Worm (Caenorhabditis elegans) whole organism, L2 larva: ENCODE data around the gene T23B12.5.

Source experiments
- C34F6.9 ChIP-seq: fragments of 150-350 bp; optimal IDR thresholded peaks from 2 replicates; lab custom pipeline; 2014; ENCODE audit warnings: missing biosample characterization, missing genetic modification characterization
- ZK546.5 ChIP-seq: sonication (generic microtip); optimal IDR thresholded peaks from 2 replicates; lab custom pipeline; 2017; ENCODE audit warnings: missing biosample characterization, missing genetic modification characterization
- alr-1 ChIP-seq: fragments of 150-350 bp; optimal IDR thresholded peaks from 2 replicates; lab custom pipeline; 2014; ENCODE audit warnings: missing biosample characterization, missing genetic modification characterization
- aly-2 ChIP-seq: fragments of 150-350 bp; optimal IDR thresholded peaks from 2 replicates; lab custom pipeline; 2014; ENCODE audit warnings: missing biosample characterization, missing genetic modification characterization
- ama-1 ChIP-seq: fragments of 150-350 bp; optimal IDR thresholded peaks from 2 replicates; lab custom pipeline; 2018; ENCODE audit warnings: inconsistent platforms
- ceh-82 ChIP-seq: fragments of 150-350 bp; optimal IDR thresholded peaks from 2 replicates; lab custom pipeline; 2014; ENCODE audit warnings: missing biosample characterization, missing genetic modification characterization
- dmd-4 ChIP-seq: sonication (generic microtip); optimal IDR thresholded peaks from 2 replicates; lab custom pipeline; 2017; ENCODE audit warnings: missing biosample characterization, missing genetic modification characterization
- egl-27 ChIP-seq: sonication (generic microtip); optimal IDR thresholded peaks from 3 replicates; lab custom pipeline; 2017; ENCODE audit warnings: missing biosample characterization, missing genetic modification reagents, missing genetic modification characterization
- elt-3 ChIP-seq: sonication (generic microtip); optimal IDR thresholded peaks from 2 replicates; lab custom pipeline; 2017; ENCODE audit warnings: missing biosample characterization, missing genetic modification characterization
- gmeb-1 ChIP-seq: fragments of 150-350 bp; optimal IDR thresholded peaks from 2 replicates; lab custom pipeline; 2014; ENCODE audit warnings: missing biosample characterization, missing genetic modification characterization
- lin-11 ChIP-seq: fragments of 150-350 bp; sonication (generic microtip); optimal IDR thresholded peaks from 2 replicates; lab custom pipeline; 2014; ENCODE audit warnings: missing biosample characterization, missing genetic modification characterization, inconsistent platforms, mixed read lengths
- lin-13 ChIP-seq: fragments of 150-350 bp; optimal IDR thresholded peaks from 2 replicates; lab custom pipeline; 2014; ENCODE audit warnings: missing biosample characterization, missing genetic modification reagents, missing genetic modification characterization
- lin-39 ChIP-seq: fragments of 150-350 bp; optimal IDR thresholded peaks from 2 replicates; lab custom pipeline; 2014; ENCODE audit warnings: missing biosample characterization, missing genetic modification reagents, missing genetic modification characterization
- mab-5 ChIP-seq: fragments of 150-350 bp; optimal IDR thresholded peaks from 2 replicates; lab custom pipeline; 2014; ENCODE audit warnings: missing biosample characterization, missing genetic modification characterization
- mbf-1 ChIP-seq: sonication (generic microtip); optimal IDR thresholded peaks from 2 replicates; lab custom pipeline; 2017; ENCODE audit warnings: missing biosample characterization, missing genetic modification characterization
- mdl-1 ChIP-seq, 2 experiments: fragments of 150-350 bp in 1 of 2; sonication (generic microtip) in 1 of 2; optimal IDR thresholded peaks; 2 replicates each; lab custom pipeline; 2017; ENCODE audit warnings: missing biosample characterization in 2 of 2, missing genetic modification characterization in 2 of 2
- nhr-10 ChIP-seq: sonication (generic microtip); optimal IDR thresholded peaks from 2 replicates; lab custom pipeline; 2017; ENCODE audit warnings: missing biosample characterization, missing genetic modification characterization
- nhr-11 ChIP-seq: fragments of 150-350 bp; optimal IDR thresholded peaks from 2 replicates; lab custom pipeline; 2014; ENCODE audit warnings: missing biosample characterization, missing genetic modification characterization
- nhr-12 ChIP-seq: fragments of 150-350 bp; optimal IDR thresholded peaks from 2 replicates; lab custom pipeline; 2014; ENCODE audit warnings: missing biosample characterization, missing genetic modification characterization
- nhr-129 ChIP-seq: fragments of 150-350 bp; optimal IDR thresholded peaks from 2 replicates; lab custom pipeline; 2014; ENCODE audit warnings: missing biosample characterization, missing genetic modification characterization
- nhr-21 ChIP-seq: fragments of 150-350 bp; optimal IDR thresholded peaks from 2 replicates; lab custom pipeline; 2014; ENCODE audit warnings: missing biosample characterization, missing genetic modification characterization
- nhr-6 ChIP-seq: fragments of 150-350 bp; optimal IDR thresholded peaks from 2 replicates; lab custom pipeline; 2014; ENCODE audit warnings: missing biosample characterization, missing genetic modification characterization
- nhr-77 ChIP-seq: fragments of 150-350 bp; optimal IDR thresholded peaks from 2 replicates; lab custom pipeline; 2014; ENCODE audit warnings: missing biosample characterization, missing genetic modification characterization
- peb-1 ChIP-seq: fragments of 150-350 bp; optimal IDR thresholded peaks from 2 replicates; lab custom pipeline; 2014; ENCODE audit warnings: missing biosample characterization, missing genetic modification characterization
- skn-1 ChIP-seq: sonication (generic microtip); optimal IDR thresholded peaks from 2 replicates; lab custom pipeline; 2017; ENCODE audit warnings: missing biosample characterization, missing genetic modification characterization
- sma-3 ChIP-seq: sonication (generic microtip); optimal IDR thresholded peaks from 2 replicates; lab custom pipeline; 2016; ENCODE audit warnings: missing genetic modification reagents, missing genetic modification characterization, missing compliant biosample characterization
- sma-9 ChIP-seq, 2 experiments: fragments of 150-350 bp in 1 of 2; sonication (generic microtip) in 1 of 2; optimal IDR thresholded peaks; 2 replicates each; lab custom pipeline; 2014 to 2016; ENCODE audit warnings: missing genetic modification characterization in 2 of 2, mild to moderate bottlenecking in 1 of 2, missing biosample characterization in 1 of 2, missing compliant biosample characterization in 1 of 2, missing genetic modification reagents in 1 of 2, moderate library complexity in 1 of 2
- snpc-4 ChIP-seq: fragments of 150-350 bp; optimal IDR thresholded peaks from 2 replicates; lab custom pipeline; 2014; ENCODE audit warnings: missing biosample characterization, missing genetic modification characterization
- unc-39 ChIP-seq: fragments of 150-350 bp; optimal IDR thresholded peaks from 2 replicates; lab custom pipeline; 2014; ENCODE audit warnings: missing biosample characterization, missing genetic modification characterization
- unc-55 ChIP-seq: fragments of 150-350 bp; sonication (generic microtip); optimal IDR thresholded peaks from 3 replicates; lab custom pipeline; 2014; ENCODE audit warnings: missing biosample characterization, missing genetic modification reagents, missing genetic modification characterization
- zag-1 ChIP-seq: fragments of 150-350 bp; optimal IDR thresholded peaks from 2 replicates; lab custom pipeline; 2014; ENCODE audit warnings: missing biosample characterization, missing genetic modification characterization
- ztf-11 ChIP-seq: sonication (generic microtip); optimal IDR thresholded peaks from 2 replicates; lab custom pipeline; 2017; ENCODE audit warnings: missing biosample characterization, missing genetic modification characterization

Gene T23B12.5

DNA sequence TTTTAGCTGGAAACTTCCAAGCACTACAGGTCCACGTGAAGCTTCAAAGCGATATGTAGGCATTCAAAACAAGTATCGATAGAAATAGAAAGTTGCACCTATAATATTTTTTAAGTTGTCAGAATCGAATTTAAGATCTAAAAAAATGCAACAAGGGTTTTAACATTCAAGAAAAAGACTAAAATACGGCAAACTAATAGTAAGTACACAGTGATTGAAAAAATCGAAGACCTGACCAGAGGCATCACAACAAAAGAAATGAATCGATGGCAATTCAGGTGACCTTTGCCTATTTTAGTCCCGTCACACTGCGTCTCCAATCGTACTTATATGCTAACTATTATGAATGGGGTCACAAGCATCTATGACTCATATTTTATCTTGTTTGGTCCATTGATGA is at the start of gene T23B12.5:
T23B12.5 (minus strand) TSS at position 101 of the 400 bp plus-strand sequence.
- TF ChIP-seq unc-39 (tag; lab: Kevin White, UChicago) (no peak), nhr-77 (tag; lab: Kevin White, UChicago) (no peak), peb-1 (tag; lab: Kevin White, UChicago) (no peak), lin-13 (no peak), unc-55 (GFP tag; lab: Kevin White, UChicago) (no peak), mbf-1 (no peak), ama-1 (lab: Kevin White, UChicago) (no peak), lin-39 (tag; lab: Kevin White, UChicago) (no peak), skn-1 (tag; lab: Kevin White, UChicago) (no peak), sma-9 (GFP tag; optimal IDR thresholded peaks at IDR 0.05; lab: Kevin White, UChicago) (no peak), sma-9 (tag; optimal IDR thresholded peaks at IDR 0.05; lab: Kevin White, UChicago) (no peak), snpc-4 (tag; lab: Kevin White, UChicago) (no peak)

ce11 chrV:8495965-8496364 is 48.1 kb upstream of the T23B12.5 start:
- TF ChIP-seq egl-27 (tag; lab: Kevin White, UChicago): no peak
- TF ChIP-seq sma-3 (GFP tag; lab: Kevin White, UChicago): no peak
- TF ChIP-seq ztf-11: no peak
- peak; percentile 48 for TF ChIP-seq nhr-129
- no peak for TF ChIP-seq zag-1 (tag; lab: Kevin White, UChicago)
- no peak for TF ChIP-seq mdl-1 (tag; optimal IDR thresholded peaks at IDR 0.05; lab: Kevin White, UChicago)
- no peak for TF ChIP-seq nhr-11 (tag; lab: Kevin White, UChicago)
- TF ChIP-seq nhr-77 (tag; lab: Kevin White, UChicago): no peak
- peak; percentile 0 for TF ChIP-seq gmeb-1 (tag; lab: Kevin White, UChicago)
- TF ChIP-seq nhr-21: no peak
- TF ChIP-seq ZK546.5: no peak

ce11 chrV:8495106-8495505 is 47.3 kb upstream of the T23B12.5 start:
- TF ChIP-seq sma-3 (GFP tag; lab: Kevin White, UChicago) (no peak), alr-1 (tag; lab: Kevin White, UChicago) (no peak)

DNA sequence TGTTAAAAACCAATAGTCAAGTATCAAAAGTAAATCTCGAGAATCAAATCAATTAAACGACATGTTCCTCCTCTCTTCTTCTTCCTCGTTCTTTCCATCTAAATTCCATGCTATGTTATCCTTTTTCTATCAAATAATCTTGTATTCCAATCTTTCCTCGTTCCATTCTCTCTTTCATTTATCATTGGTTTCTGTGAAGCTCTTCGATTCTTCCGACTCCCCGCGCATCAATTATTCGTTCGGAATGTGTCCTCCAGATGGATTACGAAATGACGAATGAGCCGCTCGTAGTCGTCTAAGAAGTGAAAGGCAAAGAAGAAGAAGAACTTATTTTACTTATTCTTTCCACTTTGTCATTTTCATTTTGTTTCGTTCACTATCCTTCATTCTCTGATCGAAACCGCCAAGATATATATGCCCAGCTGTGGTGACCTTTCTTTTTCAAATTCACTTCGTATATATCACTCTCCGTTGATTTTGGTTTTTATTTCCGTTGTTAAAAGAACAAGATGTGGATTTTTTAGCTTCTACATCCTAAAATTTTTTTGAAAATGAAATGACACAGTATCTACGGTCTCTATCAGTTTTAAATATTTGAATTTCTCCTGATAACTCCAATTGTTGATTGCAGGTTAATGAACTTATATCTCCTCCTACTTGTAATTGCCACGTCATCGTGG is 46.6 kb upstream of the T23B12.5 start, which contains the start of gene pxn-1:
pxn-1 (plus strand) TSS at position 630 of the 680 bp plus-strand sequence.
- TF ChIP-seq unc-55 (GFP tag; lab: Kevin White, UChicago): peak; percentile 74
- TF ChIP-seq lin-11: no peak
- TF ChIP-seq mab-5 (tag; lab: Kevin White, UChicago): peak; percentile 73
- no peak for TF ChIP-seq nhr-21
- TF ChIP-seq, all 48 proteins: peak for 2

ce11 chrV:8481274-8481673 is 33.4 kb upstream of the T23B12.5 start:
- TF ChIP-seq ama-1 (lab: Kevin White, UChicago) (no peak), nhr-21 (no peak), lin-11 (no peak), nhr-12 (tag; lab: Kevin White, UChicago) (no peak), ceh-82 (tag; lab: Kevin White, UChicago) (no peak)

- TF ChIP-seq aly-2 (tag; lab: Kevin White, UChicago): no peak
- TF ChIP-seq egl-27 (tag; lab: Kevin White, UChicago): no peak
- TF ChIP-seq ceh-82 (tag; lab: Kevin White, UChicago): no peak
- TF ChIP-seq alr-1 (tag; lab: Kevin White, UChicago): no peak
- no peak for TF ChIP-seq lin-11
- no peak for TF ChIP-seq snpc-4 (tag; lab: Kevin White, UChicago)
- no peak for TF ChIP-seq nhr-12 (tag; lab: Kevin White, UChicago)
- TF ChIP-seq C34F6.9 (tag; lab: Kevin White, UChicago): no peak
- TF ChIP-seq ztf-11: no peak
- TF ChIP-seq dmd-4 (tag; lab: Kevin White, UChicago): no peak
- TF ChIP-seq elt-3 (tag; lab: Kevin White, UChicago): no peak
- TF ChIP-seq mbf-1: no peak
- no peak for TF ChIP-seq nhr-129
- no peak for TF ChIP-seq nhr-6 (tag; lab: Kevin White, UChicago)
- no peak for TF ChIP-seq nhr-10 (tag; lab: Kevin White, UChicago)
- TF ChIP-seq, all 48 proteins: peak for 0
These were observed 23.1 kb upstream of the T23B12.5 start, which contains the start of gene gplb-1 for ce11 chrV:8470906-8471305. gplb-1 (minus strand) TSS chrV:8471242.
